Worm (Caenorhabditis elegans) whole organism, young adult: ENCODE measurements around the gene abt-4.

ENCODE experiments used
- Y53F4B.3 ChIP-seq: fragments of 200-800 bp; sonication (Bioruptor generic); IDR thresholded peaks from 2 replicates; pipeline ENCODE4 v1.3.6; 2022; ENCODE audit warnings: missing genetic modification reagents, missing genetic modification characterization, missing compliant biosample characterization
- athp-1 ChIP-seq: sonication (generic microtip); optimal IDR thresholded peaks from 2 replicates; lab custom pipeline; 2017; ENCODE audit warnings: mild to moderate bottlenecking, missing genetic modification characterization, missing compliant biosample characterization
- die-1 ChIP-seq: sonication (generic microtip); optimal IDR thresholded peaks from 2 replicates; lab custom pipeline; 2016; ENCODE audit warnings: missing genotype, mild to moderate bottlenecking, missing genetic modification characterization, missing compliant biosample characterization
- rcor-1 ChIP-seq: fragments of 200-800 bp; sonication (Bioruptor generic); IDR thresholded peaks from 2 replicates; pipeline ENCODE4 v1.3.6; 2022; ENCODE audit warnings: missing genetic modification reagents, missing genetic modification characterization, missing compliant biosample characterization

ce11 chrV:311485-312090, 18.9 kb downstream of the abt-4 start, which contains the start of gene phf-10:
- TF ChIP-seq Y53F4B.3 (GFP tag; lab: Robert Waterston, UW), result no peak
- TF ChIP-seq rcor-1 (GFP tag; lab: Robert Waterston, UW), result no peak
- TF ChIP-seq die-1 (tag; lab: Kevin White, UChicago), result no peak
- TF ChIP-seq athp-1 (tag; lab: Kevin White, UChicago), result no peak
